Worm (Caenorhabditis elegans): Measurements from ENCODE around the gene fbxb-83.
A peak's percentile ranks its signal among the peaks of the same experiment; 100 is the strongest.

ce11 chrIII:96196-96595 is 48.8 kb downstream of the fbxb-83 start:
- TF ChIP-seq mep-1 (tag; optimal IDR thresholded peaks at IDR 0.05) (peak; percentile 17), lsy-2 (tag; optimal IDR thresholded peaks at IDR 0.05) (no peak), pha-4 (tag; optimal IDR thresholded peaks at IDR 0.05) (peak; percentile 3), snpc-4 (tag; optimal IDR thresholded peaks at IDR 0.05) (no peak), unc-62 (GFP tag; optimal IDR thresholded peaks at IDR 0.05) (no peak), ham-2 (GFP tag; optimal IDR thresholded peaks at IDR 0.05) (no peak)

All from whole organism, mixed stage, embryonic.